Worm (Caenorhabditis elegans) whole organism, mixed stage, embryonic: ENCODE data around the gene scpl-4.

Experiments
- bed-3 ChIP-seq: fragments of 200-800 bp; sonication (Bioruptor generic); optimal IDR thresholded peaks from 3 replicates; lab custom pipeline; 2018; ENCODE audit warnings: mild to moderate bottlenecking, missing genetic modification characterization, moderate library complexity, missing compliant biosample characterization
- blmp-1 ChIP-seq: fragments of 150-350 bp; optimal IDR thresholded peaks from 2 replicates; lab custom pipeline; 2014; ENCODE audit warnings: missing biosample characterization, missing genetic modification characterization
- ceh-39 ChIP-seq: fragments of 150-350 bp; optimal IDR thresholded peaks from 2 replicates; lab custom pipeline; 2014; ENCODE audit warnings: missing biosample characterization, missing genetic modification characterization
- ceh-43 ChIP-seq: fragments of 200-800 bp; sonication (Bioruptor generic); optimal IDR thresholded peaks from 2 replicates; lab custom pipeline; 2018; ENCODE audit warnings: mild to moderate bottlenecking, missing genetic modification characterization, moderate library complexity, missing compliant biosample characterization
- ceh-83 ChIP-seq: fragments of 200-800 bp; sonication (Bioruptor generic); optimal IDR thresholded peaks from 2 replicates; lab custom pipeline; 2018; ENCODE audit warnings: mild to moderate bottlenecking, missing genetic modification characterization, missing compliant biosample characterization
- ces-1 ChIP-seq: fragments of 150-350 bp; optimal IDR thresholded peaks from 2 replicates; lab custom pipeline; 2014; ENCODE audit warnings: missing biosample characterization, missing genetic modification reagents, missing genetic modification characterization
- cnd-1 ChIP-seq: fragments of 200-800 bp; sonication (Bioruptor generic); optimal IDR thresholded peaks from 2 replicates; lab custom pipeline; 2018; ENCODE audit warnings: mild to moderate bottlenecking, missing genetic modification characterization, missing compliant biosample characterization
- drap-1 ChIP-seq: fragments of 200-800 bp; sonication (Bioruptor generic); optimal IDR thresholded peaks from 3 replicates; lab custom pipeline; 2018; ENCODE audit warnings: mild to moderate bottlenecking, missing genetic modification characterization, missing compliant biosample characterization
- elt-1 ChIP-seq: sonication (generic microtip); optimal IDR thresholded peaks from 2 replicates; lab custom pipeline; 2017; ENCODE audit warnings: missing genetic modification characterization, mild to moderate bottlenecking, missing compliant biosample characterization, antibody characterized with exemption, moderate library complexity, borderline replicate concordance; ENCODE audit not compliant: insufficient read depth
- elt-3 ChIP-seq: fragments of 150-350 bp; optimal IDR thresholded peaks from 2 replicates; lab custom pipeline; 2014; ENCODE audit warnings: missing biosample characterization, missing genetic modification characterization
- flh-1 ChIP-seq: fragments of 200-800 bp; sonication (Bioruptor generic); optimal IDR thresholded peaks from 2 replicates; lab custom pipeline; 2018; ENCODE audit warnings: mild to moderate bottlenecking, missing genetic modification characterization, moderate library complexity, missing compliant biosample characterization
- ham-2 ChIP-seq: fragments of 200-800 bp; sonication (Bioruptor generic); optimal IDR thresholded peaks from 2 replicates; lab custom pipeline; 2018; ENCODE audit warnings: mild to moderate bottlenecking, missing genetic modification characterization, missing compliant biosample characterization
- hlh-1 ChIP-seq: fragments of 150-350 bp; optimal IDR thresholded peaks from 2 replicates; lab custom pipeline; 2014; ENCODE audit warnings: missing biosample characterization, missing genetic modification reagents, missing genetic modification characterization
- lin-13 ChIP-seq: fragments of 150-350 bp; optimal IDR thresholded peaks from 2 replicates; lab custom pipeline; 2014; ENCODE audit warnings: missing biosample characterization, missing genetic modification characterization
- lin-32 ChIP-seq: fragments of 200-800 bp; sonication (Bioruptor generic); optimal IDR thresholded peaks from 2 replicates; lab custom pipeline; 2018; ENCODE audit warnings: mild to moderate bottlenecking, missing genetic modification characterization, missing compliant biosample characterization
- lsy-2 ChIP-seq: fragments of 150-350 bp; optimal IDR thresholded peaks from 2 replicates; lab custom pipeline; 2014; ENCODE audit warnings: missing biosample characterization, missing genetic modification characterization
- mep-1 ChIP-seq: fragments of 150-350 bp; optimal IDR thresholded peaks from 2 replicates; lab custom pipeline; 2017; ENCODE audit warnings: missing biosample characterization, missing genetic modification reagents, missing genetic modification characterization, inconsistent platforms
- mls-2 ChIP-seq: sonication (generic microtip); optimal IDR thresholded peaks from 2 replicates; lab custom pipeline; 2016; ENCODE audit warnings: mild to moderate bottlenecking, missing genetic modification characterization, moderate library complexity, missing compliant biosample characterization
- nhr-12 ChIP-seq: fragments of 150-350 bp; optimal IDR thresholded peaks from 2 replicates; lab custom pipeline; 2014; ENCODE audit warnings: missing biosample characterization, missing genetic modification characterization
- nhr-2 ChIP-seq: fragments of 150-350 bp; optimal IDR thresholded peaks from 2 replicates; lab custom pipeline; 2014; ENCODE audit warnings: missing biosample characterization, missing genetic modification characterization
- nhr-237 ChIP-seq: fragments of 150-350 bp; optimal IDR thresholded peaks from 2 replicates; lab custom pipeline; 2014; ENCODE audit warnings: missing biosample characterization, missing genetic modification characterization
- nhr-28 ChIP-seq: fragments of 150-350 bp; optimal IDR thresholded peaks from 2 replicates; lab custom pipeline; 2014; ENCODE audit warnings: missing biosample characterization, missing genetic modification characterization
- nhr-76 ChIP-seq: sonication (generic microtip); optimal IDR thresholded peaks from 2 replicates; lab custom pipeline; 2017; ENCODE audit warnings: missing biosample characterization, missing genetic modification characterization
- pha-4 ChIP-seq: fragments of 150-350 bp; optimal IDR thresholded peaks from 2 replicates; lab custom pipeline; 2018; ENCODE audit warnings: missing biosample characterization, missing genetic modification reagents, missing genetic modification characterization
- sem-2 ChIP-seq: fragments of 200-800 bp; sonication (Bioruptor generic); optimal IDR thresholded peaks from 2 replicates; lab custom pipeline; 2018; ENCODE audit warnings: mild to moderate bottlenecking, missing genetic modification characterization, missing compliant biosample characterization
- snpc-4 ChIP-seq: fragments of 150-350 bp; optimal IDR thresholded peaks from 2 replicates; lab custom pipeline; 2014; ENCODE audit warnings: missing biosample characterization, missing genetic modification characterization
- sptf-1 ChIP-seq: sonication (generic microtip); optimal IDR thresholded peaks from 2 replicates; lab custom pipeline; 2017; ENCODE audit warnings: mild to moderate bottlenecking, missing genetic modification characterization, moderate library complexity, missing compliant biosample characterization
- unc-120 ChIP-seq: sonication (generic microtip); optimal IDR thresholded peaks from 2 replicates; lab custom pipeline; 2017; ENCODE audit warnings: missing genetic modification characterization, missing compliant biosample characterization; ENCODE audit not compliant: poor library complexity, severe bottlenecking
- unc-39 ChIP-seq: fragments of 150-350 bp; optimal IDR thresholded peaks from 2 replicates; lab custom pipeline; 2014; ENCODE audit warnings: missing biosample characterization, missing genetic modification characterization
- unc-62 ChIP-seq: fragments of 150-350 bp; optimal IDR thresholded peaks from 2 replicates; lab custom pipeline; 2014; ENCODE audit warnings: missing biosample characterization, missing genetic modification reagents, missing genetic modification characterization
- zip-8 ChIP-seq: fragments of 150-350 bp; optimal IDR thresholded peaks from 2 replicates; lab custom pipeline; 2014; ENCODE audit warnings: missing biosample characterization, missing genetic modification characterization
- ztf-11 ChIP-seq: fragments of 150-350 bp; optimal IDR thresholded peaks from 2 replicates; lab custom pipeline; 2014; ENCODE audit warnings: missing biosample characterization, missing genetic modification characterization

Gene scpl-4

ce11 chrV:10632758-10633157, 33.9 kb downstream of the scpl-4 start, which contains the start of gene mab-23:
Gene mab-23 (plus strand): TSS chrV:10633058.
- TF ChIP-seq lin-13 (tag; lab: Kevin White, UChicago) (no peak), nhr-237 (tag; lab: Kevin White, UChicago) (no peak), blmp-1 (tag; lab: Kevin White, UChicago) (no peak), drap-1 (GFP tag; lab: Kevin White, UChicago) (no peak), elt-3 (no peak), snpc-4 (tag; lab: Kevin White, UChicago) (no peak), nhr-2 (tag; lab: Kevin White, UChicago) (no peak), ceh-43 (GFP tag; lab: Kevin White, UChicago) (no peak), lin-32 (no peak), ham-2 (GFP tag; lab: Kevin White, UChicago) (no peak), nhr-28 (tag; lab: Kevin White, UChicago) (no peak), nhr-76 (no peak)
- TF ChIP-seq, all 35 proteins: peak for 0

- TF ChIP-seq unc-120 (tag; lab: Kevin White, UChicago) (no peak), bed-3 (GFP tag; lab: Kevin White, UChicago) (no peak), zip-8 (tag; lab: Kevin White, UChicago) (no peak), cnd-1 (no peak), ceh-43 (GFP tag; lab: Kevin White, UChicago) (no peak), nhr-12 (tag; lab: Kevin White, UChicago) (no peak), mep-1 (tag; lab: Kevin White, UChicago) (no peak), elt-3 (no peak), sem-2 (GFP tag; lab: Kevin White, UChicago) (no peak), mls-2 (tag; lab: Kevin White, UChicago) (no peak), nhr-237 (tag; lab: Kevin White, UChicago) (no peak), elt-1 (tag; lab: Kevin White, UChicago) (no peak), ztf-11 (tag; lab: Kevin White, UChicago) (no peak), nhr-28 (tag; lab: Kevin White, UChicago) (no peak), lin-32 (no peak), nhr-76 (no peak), ceh-39 (no peak), flh-1 (GFP tag; lab: Kevin White, UChicago) (no peak)
Observed at ce11 chrV:10635722-10636121, 36.8 kb downstream of the scpl-4 start, which contains the start of gene kvs-2. Gene kvs-2 (plus strand): TSS chrV:10636022.

- no peak for TF ChIP-seq unc-62 (GFP tag; lab: Kevin White, UChicago)
- no peak for TF ChIP-seq ceh-39
- TF ChIP-seq ces-1 (GFP tag; lab: Kevin White, UChicago): peak; percentile 9
Observed at ce11 chrV:10640977-10641376, 42.1 kb downstream of the scpl-4 start.

- no peak for TF ChIP-seq lin-32
- no peak for TF ChIP-seq elt-3
- TF ChIP-seq lsy-2: no peak
- no peak for TF ChIP-seq ceh-83 (GFP tag; lab: Kevin White, UChicago)
- no peak for TF ChIP-seq nhr-237 (tag; lab: Kevin White, UChicago)
- no peak for TF ChIP-seq sptf-1
- TF ChIP-seq hlh-1 (tag; lab: Kevin White, UChicago): no peak
- no peak for TF ChIP-seq nhr-28 (tag; lab: Kevin White, UChicago)
- TF ChIP-seq cnd-1: no peak
- no peak for TF ChIP-seq drap-1 (GFP tag; lab: Kevin White, UChicago)
- TF ChIP-seq flh-1 (GFP tag; lab: Kevin White, UChicago): no peak
- TF ChIP-seq ham-2 (GFP tag; lab: Kevin White, UChicago): no peak
- no peak for TF ChIP-seq snpc-4 (tag; lab: Kevin White, UChicago)
- TF ChIP-seq blmp-1 (tag; lab: Kevin White, UChicago): no peak
- TF ChIP-seq ceh-43 (GFP tag; lab: Kevin White, UChicago): no peak
- no peak for TF ChIP-seq unc-39 (tag; lab: Kevin White, UChicago)
- TF ChIP-seq pha-4 (tag; lab: Kevin White, UChicago): no peak
- TF ChIP-seq nhr-76: no peak
Observed at ce11 chrV:10647043-10647611, 48.2 kb downstream of the scpl-4 start, which contains the start of the genes C32C4.3 and C32C4.16. Gene C32C4.3 (minus strand): TSS chrV:10647143. Gene C32C4.16 (plus strand): TSS chrV:10647561.
